Worm (Caenorhabditis elegans): ENCODE results near the gene dpy-8.

DNA sequence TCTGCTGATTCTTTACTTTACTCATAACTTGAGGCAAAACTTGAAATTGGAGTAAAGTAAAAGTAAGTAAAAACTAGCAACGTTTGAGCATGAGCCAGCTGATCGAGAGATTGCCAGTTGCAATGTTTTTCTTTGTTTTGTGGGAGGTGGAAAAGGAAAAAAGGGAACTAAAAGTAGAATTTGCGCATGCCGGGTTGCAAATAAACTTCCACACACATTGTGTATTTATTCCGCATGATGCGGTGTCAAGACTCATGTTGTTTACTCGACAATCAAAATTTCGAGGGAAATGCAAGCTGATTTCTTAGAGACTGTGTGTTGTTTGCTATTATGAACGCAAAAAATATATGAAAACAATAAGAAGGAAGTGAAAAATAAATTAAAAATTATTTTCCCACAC, 7.9 kb downstream of the dpy-8 start:
- TF ChIP-seq him-1 (tag; optimal IDR thresholded peaks at IDR 0.05), result no peak
- TF ChIP-seq unc-62 (GFP tag; optimal IDR thresholded peaks at IDR 0.05), result no peak
- TF ChIP-seq sea-2 (GFP tag; IDR thresholded peaks at IDR 0.05), result no peak
- no peak for TF ChIP-seq let-526 (GFP tag; IDR thresholded peaks at IDR 0.05)
- TF ChIP-seq lsl-1 (GFP tag; optimal IDR thresholded peaks at IDR 0.05), result no peak
- no peak for TF ChIP-seq Y95B8A.8 (GFP tag; IDR thresholded peaks at IDR 0.05)
- TF ChIP-seq dox-1 (GFP tag; IDR thresholded peaks at IDR 0.05), result no peak

Data from whole organism, young adult.